Worm (Caenorhabditis elegans) whole organism, L4/young adult: ENCODE measurements around the gene ccg-1.
A peak's percentile ranks its signal among the peaks of the same experiment; 100 is the strongest.

Experiments
- W03F9.2 ChIP-seq: fragments of 150-350 bp; optimal IDR thresholded peaks from 2 replicates; lab custom pipeline; 2014; ENCODE audit warnings: missing biosample characterization, missing genetic modification characterization
- dao-5 ChIP-seq: sonication (generic microtip); optimal IDR thresholded peaks from 2 replicates; lab custom pipeline; 2016; ENCODE audit warnings: missing genotype, missing genetic modification characterization, moderate library complexity, missing compliant biosample characterization
- him-1 ChIP-seq: sonication (generic microtip); optimal IDR thresholded peaks from 2 replicates; lab custom pipeline; 2016; ENCODE audit warnings: missing genotype, missing genetic modification reagents, missing genetic modification characterization, missing compliant biosample characterization

Gene ccg-1

ce11 chrIV:15283617-15284016, 8.0 kb upstream of the ccg-1 start:
- TF ChIP-seq dao-5 = no peak
- TF ChIP-seq W03F9.2 = no peak
- no peak for TF ChIP-seq him-1

DNA sequence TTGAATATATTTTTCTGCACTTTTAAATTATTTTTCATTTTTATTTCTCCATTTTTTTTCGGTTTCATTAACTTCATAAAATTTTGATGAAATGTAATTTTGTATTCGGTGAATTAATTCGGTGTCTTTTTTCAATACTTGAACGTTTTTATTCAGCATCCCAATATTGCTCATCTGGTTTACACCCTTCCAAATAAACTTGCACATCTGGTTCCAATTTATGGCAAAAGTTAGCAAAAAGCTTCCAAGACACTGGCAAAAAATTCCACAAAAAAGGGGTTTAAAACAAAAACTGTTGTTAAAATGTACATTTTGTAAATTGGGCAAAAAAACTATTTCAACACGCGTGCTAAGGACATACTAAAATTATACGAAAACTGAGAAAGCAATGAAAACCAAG, 4.6 kb upstream of the ccg-1 start:
- TF ChIP-seq W03F9.2 (no peak), dao-5 (no peak), him-1 (no peak)

- TF ChIP-seq W03F9.2 (no peak), him-1 (no peak), dao-5 (no peak)
Observed at ce11 chrIV:15274063-15274462, 1.5 kb downstream of the ccg-1 start.

DNA sequence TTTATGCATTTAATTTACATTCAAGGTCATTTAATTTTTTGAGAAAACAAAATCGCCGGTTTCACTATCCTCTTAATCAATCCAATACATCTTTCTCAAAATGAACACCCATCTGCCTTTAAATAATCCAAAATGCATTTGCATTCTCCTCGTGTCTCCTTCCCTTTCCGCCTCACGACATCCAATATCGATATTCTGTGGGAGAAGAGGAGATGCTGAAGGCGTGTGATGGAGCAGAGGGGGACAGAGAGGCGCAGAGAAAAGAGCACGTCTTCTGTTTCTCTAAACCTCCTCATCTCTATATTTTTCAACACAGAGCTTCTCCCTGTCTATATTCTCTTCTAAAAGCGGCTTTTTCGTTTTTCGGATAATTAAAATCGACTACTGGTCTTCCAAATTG, 16.1 kb downstream of the ccg-1 start, which contains the start of gene Y73F8A.5:
Gene Y73F8A.5 (plus strand): TSS at position 321 of the 400 bp plus-strand sequence.
- TF ChIP-seq him-1 (no peak), W03F9.2 (no peak), dao-5 (no peak)

DNA sequence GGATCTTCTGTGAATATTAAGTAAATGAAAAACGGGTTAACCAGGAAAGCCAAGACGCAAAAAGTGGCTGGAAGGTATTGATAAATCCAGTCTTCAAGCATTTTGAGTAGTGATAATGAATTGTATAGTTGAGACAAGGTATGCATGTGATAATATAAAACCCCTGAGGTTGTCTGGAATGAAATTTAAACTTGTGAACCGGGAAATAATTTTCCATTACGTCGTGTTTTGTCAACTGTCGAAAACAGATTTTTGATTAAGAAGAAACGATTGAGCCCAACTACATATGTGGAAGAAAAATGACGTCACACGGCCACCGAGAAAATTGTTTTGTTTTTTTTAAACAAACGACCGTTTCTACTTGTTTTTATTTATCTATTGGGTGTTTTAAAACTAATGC, 23.4 kb downstream of the ccg-1 start, which contains the start of gene srj-42:
Gene srj-42 (minus strand): TSS at position 101 of the 400 bp plus-strand sequence.
- no peak for TF ChIP-seq dao-5
- TF ChIP-seq W03F9.2 = no peak
- TF ChIP-seq him-1 = no peak

- no peak for TF ChIP-seq dao-5
- TF ChIP-seq W03F9.2 = no peak
- no peak for TF ChIP-seq him-1
Observed at ce11 chrIV:15251075-15251474, 24.5 kb downstream of the ccg-1 start.

- TF ChIP-seq dao-5 = no peak
- no peak for TF ChIP-seq him-1
- no peak for TF ChIP-seq W03F9.2
Observed at ce11 chrIV:15245655-15246054, 29.9 kb downstream of the ccg-1 start, which contains the start of gene Y73F8A.36. TSS of gene Y73F8A.36 (plus strand) at chrIV:15245955.

DNA sequence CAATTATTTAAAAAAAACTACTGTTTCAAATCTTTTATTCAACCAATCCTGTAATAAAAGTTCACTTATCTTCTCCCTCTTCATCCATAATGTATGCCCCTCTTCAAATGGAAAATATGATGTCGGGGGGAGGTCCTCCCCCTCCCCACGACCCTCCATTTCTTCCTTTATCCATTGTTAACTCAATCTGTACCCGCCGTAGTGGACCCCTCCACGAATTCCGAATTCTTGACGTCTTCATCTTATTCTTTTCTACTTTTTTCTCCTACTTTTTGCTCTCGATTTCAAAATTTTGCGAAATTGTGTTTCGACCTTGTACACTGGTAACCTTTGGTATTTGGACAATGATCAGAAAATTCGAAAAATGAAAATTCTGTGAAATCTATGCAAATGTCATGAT, 39.7 kb downstream of the ccg-1 start, which contains the start of gene lgc-52:
Gene lgc-52 (plus strand): TSS at position 268 of the 400 bp plus-strand sequence.
- TF ChIP-seq dao-5 (no peak), W03F9.2 (no peak), him-1 (no peak)

ce11 chrIV:15234943-15235605, 40.5 kb downstream of the ccg-1 start, which contains the start of gene pkd-2:
TSS of gene pkd-2 (minus strand) at chrIV:15234993.
- no peak for TF ChIP-seq dao-5
- peak; percentile 43 for TF ChIP-seq W03F9.2
- TF ChIP-seq him-1 = no peak

DNA sequence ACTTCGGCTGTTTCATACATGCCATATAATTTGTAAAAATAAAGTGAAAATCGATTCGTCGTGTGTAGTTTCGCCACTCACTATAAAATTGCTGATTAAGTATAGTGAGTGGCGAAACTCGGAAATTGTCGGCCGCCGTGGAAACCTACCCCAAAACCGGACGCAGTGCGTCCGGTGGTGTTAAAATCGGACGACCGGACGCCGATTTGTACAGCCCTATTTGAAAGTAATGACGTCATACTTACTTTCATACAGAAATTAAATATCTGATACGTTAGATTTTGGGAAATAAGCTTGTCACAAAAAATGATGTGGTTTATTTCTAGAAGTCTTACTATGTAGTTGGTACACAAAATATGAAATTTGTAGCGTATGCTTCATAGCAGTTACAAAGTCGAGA, 41.3 kb downstream of the ccg-1 start:
- no peak for TF ChIP-seq W03F9.2
- TF ChIP-seq him-1 = no peak
- no peak for TF ChIP-seq dao-5

DNA sequence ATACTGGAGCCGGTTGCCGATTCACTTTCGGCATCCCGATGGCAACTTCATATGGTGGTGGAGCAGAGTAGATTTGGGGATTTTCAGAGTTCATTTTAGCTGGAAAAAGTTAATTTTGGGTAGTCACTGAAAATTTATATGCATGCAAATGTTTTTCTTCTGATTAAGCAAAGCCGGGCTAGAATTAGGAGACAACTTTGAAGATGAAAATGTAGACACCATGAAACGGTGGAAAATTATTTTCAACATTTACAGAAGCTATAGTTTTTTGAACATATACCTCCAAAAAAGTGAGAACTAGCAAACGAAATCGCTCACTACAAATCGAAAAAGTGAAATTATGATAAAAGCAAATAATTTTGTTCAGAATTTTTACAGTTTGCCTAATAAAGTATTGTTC, 55.4 kb downstream of the ccg-1 start, which contains the start of gene Y40H7A.11:
Gene Y40H7A.11 (minus strand): TSS at position 101 of the 400 bp plus-strand sequence.
- TF ChIP-seq him-1 = no peak
- TF ChIP-seq W03F9.2 = no peak
- no peak for TF ChIP-seq dao-5
